Worm (Caenorhabditis elegans) whole organism, L4 larva: ENCODE data around the gene Y54G2A.10.

ENCODE experiments used
- ZK546.5 ChIP-seq, 2 experiments: sonication (generic microtip); optimal IDR thresholded peaks; 2 replicates each; lab custom pipeline; 2017; ENCODE audit warnings: missing biosample characterization in 2 of 2, missing genetic modification characterization in 2 of 2
- daf-16 ChIP-seq, 3 experiments: sonication (generic microtip); optimal IDR thresholded peaks; 2 replicates each; lab custom pipeline; 2016 to 2017; ENCODE audit warnings: missing genetic modification characterization in 3 of 3, missing genetic modification reagents in 3 of 3, mild to moderate bottlenecking in 2 of 3, missing compliant biosample characterization in 2 of 3, missing biosample characterization in 1 of 3, moderate library complexity in 1 of 3
- dve-1 ChIP-seq: sonication (generic microtip); optimal IDR thresholded peaks from 2 replicates; lab custom pipeline; 2017; ENCODE audit warnings: antibody characterized with exemption, mild to moderate bottlenecking, missing genetic modification characterization, missing compliant biosample characterization; ENCODE audit not compliant: insufficient read depth
- mdt-29 ChIP-seq: fragments of 200-800 bp; sonication (Bioruptor generic); IDR thresholded peaks from 2 replicates; pipeline ENCODE4 v1.3.6; 2022; ENCODE audit warnings: missing genetic modification reagents, missing genetic modification characterization, missing compliant biosample characterization
- nhr-10 ChIP-seq: fragments of 150-350 bp; optimal IDR thresholded peaks from 2 replicates; lab custom pipeline; 2014; ENCODE audit warnings: missing biosample characterization, missing genetic modification characterization
- skn-1 ChIP-seq: fragments of 150-350 bp; optimal IDR thresholded peaks from 2 replicates; lab custom pipeline; 2014; ENCODE audit warnings: missing biosample characterization, missing genetic modification characterization
- unc-62 ChIP-seq, 3 experiments: fragments of 150-350 bp in 1 of 3; sonication (generic microtip); optimal IDR thresholded peaks in 2 of 3; peaks in 1 of 3; 1 replicate in 1 of 3; 2 replicates in 2 of 3; lab custom pipeline; 2014 to 2017; ENCODE audit warnings: missing biosample characterization in 3 of 3, missing genetic modification characterization in 3 of 3, missing genetic modification reagents in 3 of 3, missing genotype in 1 of 3

DNA sequence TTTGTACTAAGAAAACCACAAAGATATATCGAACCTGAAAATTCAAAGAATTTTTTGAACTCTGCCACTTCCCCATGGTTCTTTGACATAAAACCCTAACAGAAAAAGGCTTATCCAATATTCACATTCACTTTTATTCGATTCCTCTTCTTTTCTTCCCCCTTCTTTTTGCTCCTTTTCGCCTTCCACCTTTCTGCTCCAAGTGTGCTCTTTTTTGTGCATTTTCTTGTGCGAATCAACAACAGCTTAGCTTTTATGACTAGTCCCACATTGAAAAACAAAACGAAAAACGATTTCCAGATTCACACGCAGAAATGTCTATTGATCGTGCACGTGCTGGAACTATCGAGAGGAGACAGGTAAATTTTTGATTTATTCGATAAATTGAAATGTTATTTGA, 47.9 kb upstream of the Y54G2A.10 start, which contains the start of gene Y54G2A.41:
- TF ChIP-seq dve-1 (tag; lab: Kevin White, UChicago) (no peak), daf-16 (GFP tag; optimal IDR thresholded peaks at IDR 0.05; lab: Kevin White, UChicago) (no peak), daf-16 (tag; optimal IDR thresholded peaks at IDR 0.05; lab: Kevin White, UChicago) (no peak), skn-1 (tag; lab: Kevin White, UChicago) (no peak), mdt-29 (GFP tag; lab: Robert Waterston, UW) (no peak), ZK546.5 (tag; optimal IDR thresholded peaks at IDR 0.05; lab: Kevin White, UChicago) (no peak), nhr-10 (tag; lab: Kevin White, UChicago) (no peak), unc-62 (GFP tag; optimal IDR thresholded peaks at IDR 0.05 in 1 of 2; lab: Kevin White, UChicago) (no peak), unc-62 (tag; optimal IDR thresholded peaks at IDR 0.05; lab: Kevin White, UChicago) (no peak)
